Worm (Caenorhabditis elegans) whole organism, L4 larva: Measurements from ENCODE around the gene M106.8.

Source experiments
- F10B5.3 ChIP-seq: sonication (generic microtip); optimal IDR thresholded peaks from 2 replicates; lab custom pipeline; 2016; ENCODE audit warnings: mild to moderate bottlenecking, missing genetic modification characterization, missing compliant biosample characterization
- F26F4.8 ChIP-seq: fragments of 200-800 bp; sonication (Bioruptor generic); conservative IDR thresholded peaks from 2 replicates; pipeline ENCODE4 v1.3.6; 2022; ENCODE audit warnings: missing genetic modification characterization, missing compliant biosample characterization
- F44E2.7 ChIP-seq: fragments of 200-800 bp; sonication (Bioruptor generic); IDR thresholded peaks from 2 replicates; pipeline ENCODE4 v2.1.2; 2022; ENCODE audit warnings: missing genetic modification characterization, missing compliant biosample characterization
- T20F7.1 ChIP-seq: fragments of 200-800 bp; sonication (Bioruptor generic); optimal IDR thresholded peaks from 2 replicates; lab custom pipeline; 2018; ENCODE audit warnings: mild to moderate bottlenecking, missing genetic modification characterization, missing compliant biosample characterization
- Y5F2A.4 ChIP-seq: fragments of 200-800 bp; sonication (Bioruptor generic); optimal IDR thresholded peaks from 2 replicates; lab custom pipeline; 2018; ENCODE audit warnings: mild to moderate bottlenecking, missing genetic modification characterization, missing compliant biosample characterization
- Y75B8A.6 ChIP-seq: fragments of 200-800 bp; sonication (Bioruptor generic); IDR thresholded peaks from 2 replicates; pipeline ENCODE4 v1.3.6; 2022; ENCODE audit warnings: missing genetic modification reagents, missing genetic modification characterization, missing compliant biosample characterization
- aha-1 ChIP-seq: fragments of 150-350 bp; peaks from one replicate; lab custom pipeline; 2014; ENCODE audit warnings: missing biosample characterization, missing genetic modification characterization
- ama-1 ChIP-seq: fragments of 150-350 bp; optimal IDR thresholded peaks from 2 replicates; lab custom pipeline; 2014; ENCODE audit warnings: inconsistent platforms, mixed read lengths
- cey-2 ChIP-seq: sonication (generic microtip); optimal IDR thresholded peaks from 3 replicates; lab custom pipeline; 2017; ENCODE audit warnings: missing genetic modification characterization, mild to moderate bottlenecking, missing compliant biosample characterization, antibody characterized with exemption, borderline replicate concordance; ENCODE audit not compliant: insufficient read depth
- ctbp-1 ChIP-seq: fragments of 200-800 bp; sonication (Bioruptor generic); IDR thresholded peaks from 2 replicates; pipeline ENCODE4 v1.3.6; 2022; ENCODE audit warnings: missing genetic modification reagents, missing genetic modification characterization, missing compliant biosample characterization
- daf-16 ChIP-seq, 3 experiments: sonication (generic microtip); optimal IDR thresholded peaks; 2 replicates each; lab custom pipeline; 2016 to 2017; ENCODE audit warnings: missing genetic modification characterization in 3 of 3, missing genetic modification reagents in 3 of 3, mild to moderate bottlenecking in 2 of 3, missing compliant biosample characterization in 2 of 3, missing biosample characterization in 1 of 3, moderate library complexity in 1 of 3
- dmd-6 ChIP-seq: fragments of 200-800 bp; sonication (Bioruptor generic); IDR thresholded peaks from 2 replicates; pipeline ENCODE4 v1.3.6; 2022; ENCODE audit warnings: missing genetic modification reagents, missing genetic modification characterization, missing compliant biosample characterization
- dpl-1 ChIP-seq: fragments of 150-350 bp; optimal IDR thresholded peaks from 2 replicates; lab custom pipeline; 2014; ENCODE audit warnings: missing biosample characterization, missing genetic modification reagents, missing genetic modification characterization
- dve-1 ChIP-seq: sonication (generic microtip); optimal IDR thresholded peaks from 2 replicates; lab custom pipeline; 2017; ENCODE audit warnings: antibody characterized with exemption, mild to moderate bottlenecking, missing genetic modification characterization, missing compliant biosample characterization; ENCODE audit not compliant: insufficient read depth
- egl-27 ChIP-seq: sonication (generic microtip); optimal IDR thresholded peaks from 3 replicates; lab custom pipeline; 2017; ENCODE audit warnings: missing biosample characterization, missing genetic modification reagents, missing genetic modification characterization
- egl-43 ChIP-seq: fragments of 200-800 bp; sonication (Bioruptor generic); IDR thresholded peaks from 2 replicates; pipeline ENCODE4 v1.3.6; 2022; ENCODE audit warnings: missing genetic modification reagents, missing genetic modification characterization, missing compliant biosample characterization
- fkh-10 ChIP-seq: fragments of 150-350 bp; optimal IDR thresholded peaks from 2 replicates; lab custom pipeline; 2014; ENCODE audit warnings: missing biosample characterization, missing genetic modification reagents, missing genetic modification characterization
- fos-1 ChIP-seq: fragments of 150-350 bp; optimal IDR thresholded peaks from 2 replicates; lab custom pipeline; 2014; ENCODE audit warnings: missing biosample characterization, missing genetic modification characterization
- hif-1 ChIP-seq, 2 experiments: sonication (generic microtip); optimal IDR thresholded peaks; 2 replicates each; lab custom pipeline; 2016 to 2017; ENCODE audit warnings: missing compliant biosample characterization in 2 of 2, missing genetic modification characterization in 2 of 2, missing genetic modification reagents in 2 of 2, missing genotype in 2 of 2, mild to moderate bottlenecking in 1 of 2
- hlh-11 ChIP-seq: fragments of 200-800 bp; sonication (Bioruptor generic); optimal IDR thresholded peaks from 2 replicates; lab custom pipeline; 2018; ENCODE audit warnings: mild to moderate bottlenecking, missing genetic modification characterization, missing compliant biosample characterization
- hlh-30 ChIP-seq: sonication (generic microtip); optimal IDR thresholded peaks from 2 replicates; lab custom pipeline; 2017; ENCODE audit warnings: antibody characterized with exemption, mild to moderate bottlenecking, missing genetic modification characterization, missing compliant biosample characterization; ENCODE audit not compliant: insufficient read depth
- hmg-1.1 ChIP-seq: fragments of 200-800 bp; sonication (Bioruptor generic); IDR thresholded peaks from 2 replicates; pipeline ENCODE4 v1.3.6; 2022; ENCODE audit warnings: missing genetic modification reagents, missing genetic modification characterization, missing compliant biosample characterization
- jun-1 ChIP-seq: fragments of 150-350 bp; optimal IDR thresholded peaks from 2 replicates; lab custom pipeline; 2014; ENCODE audit warnings: missing biosample characterization, missing genetic modification reagents, missing genetic modification characterization
- lin-13 ChIP-seq: fragments of 150-350 bp; optimal IDR thresholded peaks from 2 replicates; lab custom pipeline; 2014; ENCODE audit warnings: missing biosample characterization, missing genetic modification reagents, missing genetic modification characterization
- lin-15B ChIP-seq: fragments of 150-350 bp; sonication (generic microtip); optimal IDR thresholded peaks from 3 replicates; lab custom pipeline; 2014; ENCODE audit warnings: missing biosample characterization, missing genetic modification characterization
- madf-5 ChIP-seq, 2 experiments: fragments of 200-800 bp; sonication (Bioruptor generic); IDR thresholded peaks; 2 replicates each; pipeline ENCODE4 v1.3.6; 2022; ENCODE audit warnings: missing compliant biosample characterization in 2 of 2, missing genetic modification characterization in 2 of 2
- madf-9 ChIP-seq: fragments of 200-800 bp; sonication (Bioruptor generic); conservative IDR thresholded peaks from 2 replicates; pipeline ENCODE4 v1.3.6; 2022; ENCODE audit warnings: missing genetic modification reagents, missing genetic modification characterization, missing compliant biosample characterization
- mdt-29 ChIP-seq: fragments of 200-800 bp; sonication (Bioruptor generic); IDR thresholded peaks from 2 replicates; pipeline ENCODE4 v1.3.6; 2022; ENCODE audit warnings: missing genetic modification reagents, missing genetic modification characterization, missing compliant biosample characterization
- mxl-2 ChIP-seq: fragments of 200-800 bp; sonication (Bioruptor generic); conservative IDR thresholded peaks from 2 replicates; pipeline ENCODE4 v1.3.6; 2022; ENCODE audit warnings: missing genetic modification reagents, missing genetic modification characterization, missing compliant biosample characterization
- nhr-10 ChIP-seq: fragments of 150-350 bp; optimal IDR thresholded peaks from 2 replicates; lab custom pipeline; 2014; ENCODE audit warnings: missing biosample characterization, missing genetic modification characterization
- nhr-102 ChIP-seq: sonication (generic microtip); optimal IDR thresholded peaks from 2 replicates; lab custom pipeline; 2016; ENCODE audit warnings: mild to moderate bottlenecking, missing genetic modification characterization, moderate library complexity, missing compliant biosample characterization
- nhr-11 ChIP-seq: fragments of 150-350 bp; optimal IDR thresholded peaks from 2 replicates; lab custom pipeline; 2014; ENCODE audit warnings: missing biosample characterization, missing genetic modification characterization
- nhr-111 ChIP-seq: fragments of 200-800 bp; sonication (Bioruptor generic); optimal IDR thresholded peaks from 2 replicates; lab custom pipeline; 2018; ENCODE audit warnings: mild to moderate bottlenecking, missing genetic modification characterization, missing compliant biosample characterization
- nhr-25 ChIP-seq: sonication (generic microtip); optimal IDR thresholded peaks from 2 replicates; lab custom pipeline; 2017; ENCODE audit warnings: missing genetic modification characterization, mild to moderate bottlenecking, missing compliant biosample characterization, antibody characterized with exemption, moderate library complexity, borderline replicate concordance; ENCODE audit not compliant: insufficient read depth
- nhr-28 ChIP-seq: fragments of 150-350 bp; optimal IDR thresholded peaks from 2 replicates; lab custom pipeline; 2014; ENCODE audit warnings: missing biosample characterization, missing genetic modification characterization
- nhr-48 ChIP-seq: sonication (generic microtip); optimal IDR thresholded peaks from 2 replicates; lab custom pipeline; 2016; ENCODE audit warnings: mild to moderate bottlenecking, missing genetic modification characterization, missing compliant biosample characterization
- nhr-6 ChIP-seq: fragments of 150-350 bp; optimal IDR thresholded peaks from 2 replicates; lab custom pipeline; 2014; ENCODE audit warnings: missing biosample characterization, missing genetic modification characterization
- php-3 ChIP-seq: fragments of 200-800 bp; sonication (Bioruptor generic); IDR thresholded peaks from 2 replicates; pipeline ENCODE4 v1.3.6; 2022; ENCODE audit warnings: missing genetic modification reagents, missing genetic modification characterization, missing compliant biosample characterization
- pqm-1 ChIP-seq: sonication (generic microtip); optimal IDR thresholded peaks from 2 replicates; lab custom pipeline; 2017; ENCODE audit warnings: missing biosample characterization, missing genetic modification characterization
- saeg-2 ChIP-seq: fragments of 200-800 bp; sonication (Bioruptor generic); IDR thresholded peaks from 2 replicates; pipeline ENCODE4 v1.3.6; 2022; ENCODE audit warnings: missing genetic modification reagents, missing genetic modification characterization, missing compliant biosample characterization
- tag-97 ChIP-seq: fragments of 200-800 bp; sonication (Bioruptor generic); IDR thresholded peaks from 2 replicates; pipeline ENCODE4 v1.3.6; 2022; ENCODE audit warnings: missing genetic modification characterization, missing compliant biosample characterization
- tra-1 ChIP-seq: fragments of 200-800 bp; sonication (Bioruptor generic); IDR thresholded peaks from 2 replicates; pipeline ENCODE4 v1.3.6; 2022; ENCODE audit warnings: missing genetic modification reagents, missing genetic modification characterization, missing compliant biosample characterization
- unc-130 ChIP-seq: sonication (generic microtip); optimal IDR thresholded peaks from 2 replicates; lab custom pipeline; 2016; ENCODE audit warnings: missing genetic modification reagents, missing genetic modification characterization, missing compliant biosample characterization
- unc-39 ChIP-seq: sonication (generic microtip); optimal IDR thresholded peaks from 2 replicates; lab custom pipeline; 2017; ENCODE audit warnings: missing biosample characterization, missing genetic modification characterization
- vab-7 ChIP-seq: fragments of 200-800 bp; sonication (Bioruptor generic); IDR thresholded peaks from 2 replicates; pipeline ENCODE4 v1.3.6; 2022; ENCODE audit warnings: missing genetic modification reagents, missing genetic modification characterization, missing compliant biosample characterization
- zfp-2 ChIP-seq: sonication (generic microtip); optimal IDR thresholded peaks from 2 replicates; lab custom pipeline; 2016; ENCODE audit warnings: mild to moderate bottlenecking, missing genetic modification characterization, missing compliant biosample characterization
- zip-11 ChIP-seq: fragments of 200-800 bp; sonication (Bioruptor generic); IDR thresholded peaks from 2 replicates; pipeline ENCODE4 v1.3.6; 2022; ENCODE audit warnings: missing genetic modification characterization, missing compliant biosample characterization
- zip-2 ChIP-seq: fragments of 150-350 bp; optimal IDR thresholded peaks from 2 replicates; lab custom pipeline; 2014; ENCODE audit warnings: missing biosample characterization, missing genetic modification characterization
- ztf-11 ChIP-seq: fragments of 150-350 bp; optimal IDR thresholded peaks from 2 replicates; lab custom pipeline; 2014; ENCODE audit warnings: missing biosample characterization, missing genetic modification characterization
- ztf-7 ChIP-seq: fragments of 150-350 bp; optimal IDR thresholded peaks from 2 replicates; lab custom pipeline; 2014; ENCODE audit warnings: missing biosample characterization, missing genetic modification characterization

M106.8 gene

ce11 chrII:10860840-10861239 is 17.4 kb upstream of the M106.8 start, which contains the start of gene M106.3 (continued):
- TF ChIP-seq hif-1 (tag; optimal IDR thresholded peaks at IDR 0.05; lab: Kevin White, UChicago) (no peak), mdt-29 (no peak), zip-2 (tag; lab: Kevin White, UChicago) (no peak), hlh-30 (tag; lab: Kevin White, UChicago) (peak; percentile 33), zip-11 (GFP tag; lab: Robert Waterston, UW) (no peak), php-3 (GFP tag; lab: Robert Waterston, UW) (no peak), T20F7.1 (GFP tag; lab: Kevin White, UChicago) (no peak), unc-39 (tag; lab: Kevin White, UChicago) (no peak), vab-7 (GFP tag; lab: Robert Waterston, UW) (no peak), tag-97 (GFP tag; lab: Robert Waterston, UW) (no peak), nhr-102 (tag; lab: Kevin White, UChicago) (no peak), nhr-25 (tag; lab: Kevin White, UChicago) (no peak), cey-2 (tag; lab: Kevin White, UChicago) (no peak), pqm-1 (tag; lab: Kevin White, UChicago) (peak; percentile 87), nhr-111 (GFP tag; lab: Kevin White, UChicago) (no peak), tra-1 (GFP tag; lab: Robert Waterston, UW) (0 out of 2 replicates have a peak, but pooled peaks have one; percentile 25), dpl-1 (GFP tag; lab: Kevin White, UChicago) (no peak), lin-15B (no peak), hlh-11 (tag; lab: Kevin White, UChicago) (peak; percentile 55), ama-1 (lab: Kevin White, UChicago) (no peak), nhr-48 (tag; lab: Kevin White, UChicago) (no peak), F10B5.3 (tag; lab: Kevin White, UChicago) (no peak), madf-5 (GFP tag; IDR thresholded peaks at IDR 0.05; lab: Robert Waterston, UW) (no peak), jun-1 (no peak), egl-43 (GFP tag; lab: Robert Waterston, UW) (no peak), Y5F2A.4 (no peak), F44E2.7 (GFP tag; lab: Robert Waterston, UW) (no peak), egl-27 (tag; lab: Kevin White, UChicago) (no peak), nhr-11 (tag; lab: Kevin White, UChicago) (no peak), madf-9 (GFP tag; lab: Robert Waterston, UW) (no peak), nhr-28 (tag; lab: Kevin White, UChicago) (peak; percentile 85), nhr-10 (no peak), lin-13 (GFP tag; lab: Kevin White, UChicago) (no peak), saeg-2 (GFP tag; lab: Robert Waterston, UW) (no peak), F26F4.8 (GFP tag; lab: Robert Waterston, UW) (no peak)

- TF ChIP-seq nhr-28 (tag; lab: Kevin White, UChicago) = peak; percentile 58
- no peak for TF ChIP-seq Y75B8A.6 (GFP tag; lab: Robert Waterston, UW)
- peak; percentile 61 for TF ChIP-seq dmd-6
These were observed 15.9 kb upstream of the M106.8 start for ce11 chrII:10859359-10859758.

DNA sequence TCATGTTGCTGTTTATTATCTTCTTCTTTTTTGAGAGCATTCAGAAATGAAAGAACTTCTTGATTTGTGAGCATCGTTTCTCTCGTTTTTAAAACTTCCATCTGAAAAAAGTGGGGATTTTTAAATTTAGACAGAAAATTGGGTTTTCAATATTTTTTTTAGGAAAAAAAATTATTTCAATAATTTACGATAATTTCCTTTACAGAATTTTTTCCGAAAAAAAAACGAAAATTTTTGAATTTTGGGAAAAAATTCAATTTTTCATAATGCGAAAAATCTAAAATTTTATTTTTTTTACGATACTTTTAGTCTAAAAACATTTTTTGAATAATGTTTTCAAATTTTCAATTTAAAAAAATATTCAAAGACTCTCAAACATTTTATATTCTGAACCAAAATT is 13.7 kb upstream of the M106.8 start, which contains the start of gene M106.7:
TSS of gene M106.7 (minus strand) at position 101 of the 400 bp plus-strand sequence.
- TF ChIP-seq aha-1 (tag; lab: Kevin White, UChicago) = no peak
- TF ChIP-seq php-3 (GFP tag; lab: Robert Waterston, UW) = no peak
- no peak for TF ChIP-seq ctbp-1 (GFP tag; lab: Robert Waterston, UW)
- no peak for TF ChIP-seq fkh-10 (GFP tag; lab: Kevin White, UChicago)
- TF ChIP-seq fos-1 (tag; lab: Kevin White, UChicago) = no peak
- no peak for TF ChIP-seq mxl-2 (GFP tag; lab: Robert Waterston, UW)
- TF ChIP-seq ztf-7 (tag; lab: Kevin White, UChicago) = no peak
- TF ChIP-seq zfp-2 (tag; lab: Kevin White, UChicago) = no peak
- TF ChIP-seq unc-130 (GFP tag; lab: Kevin White, UChicago) = no peak
- TF ChIP-seq ztf-11 (tag; lab: Kevin White, UChicago) = no peak
- TF ChIP-seq nhr-6 (tag; lab: Kevin White, UChicago) = no peak
- TF ChIP-seq daf-16 (GFP tag; optimal IDR thresholded peaks at IDR 0.05; lab: Kevin White, UChicago) = no peak
- TF ChIP-seq daf-16 (tag; optimal IDR thresholded peaks at IDR 0.05; lab: Kevin White, UChicago) = peak; percentile 1
- peak; percentile 10 for TF ChIP-seq dve-1 (tag; lab: Kevin White, UChicago)
- no peak for TF ChIP-seq hmg-1.1 (GFP tag; lab: Robert Waterston, UW)
- TF ChIP-seq, all 104 proteins: peak for 2
